Worm (Caenorhabditis elegans): Measurements from ENCODE around the gene fbxb-74.

The fbxb-74 gene

DNA sequence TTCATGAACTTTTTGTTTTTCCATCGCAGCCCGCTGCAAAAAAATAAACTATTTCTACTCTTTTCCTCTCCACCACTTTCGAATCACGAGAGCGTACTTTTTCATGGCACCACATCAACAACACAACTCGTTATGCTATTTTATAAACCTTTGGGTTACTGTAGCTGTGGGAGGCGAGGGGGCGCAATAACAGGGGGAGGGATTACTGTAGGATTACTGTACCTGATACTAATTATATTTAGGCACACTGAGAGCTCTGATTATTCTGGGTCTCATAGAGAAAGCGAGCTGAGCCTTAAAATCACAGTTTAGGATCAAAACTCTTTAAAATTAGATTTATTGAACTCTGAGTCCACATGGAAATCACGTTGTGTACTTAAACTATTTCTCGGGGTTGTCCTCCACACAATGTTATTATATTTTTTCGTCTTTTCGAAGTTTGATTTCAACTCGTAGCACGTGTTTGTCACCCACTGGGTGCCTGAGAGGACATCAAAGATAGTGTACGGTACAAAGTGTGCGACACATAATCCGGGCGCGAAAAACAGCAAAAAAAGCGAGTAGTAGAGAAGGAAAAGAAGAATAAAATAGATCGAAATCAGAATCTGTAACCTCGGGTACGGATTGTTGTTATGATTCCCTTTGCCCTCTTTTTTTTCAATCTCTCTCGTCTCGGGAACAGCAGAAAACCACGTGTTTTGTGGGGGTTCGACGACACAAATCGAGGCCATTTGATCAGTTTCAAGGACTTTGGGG, 33.5 kb upstream of the fbxb-74 start (continued):
- TF ChIP-seq ceh-8 (GFP tag; optimal IDR thresholded peaks at IDR 0.05) (no peak), fkh-10 (GFP tag; optimal IDR thresholded peaks at IDR 0.05) (no peak), grh-1 (GFP tag; IDR thresholded peaks at IDR 0.05) (0 out of 2 replicates have a peak, but pooled peaks have one; percentile 29), C16A3.4 (tag; optimal IDR thresholded peaks at IDR 0.05) (peak; percentile 54)

DNA sequence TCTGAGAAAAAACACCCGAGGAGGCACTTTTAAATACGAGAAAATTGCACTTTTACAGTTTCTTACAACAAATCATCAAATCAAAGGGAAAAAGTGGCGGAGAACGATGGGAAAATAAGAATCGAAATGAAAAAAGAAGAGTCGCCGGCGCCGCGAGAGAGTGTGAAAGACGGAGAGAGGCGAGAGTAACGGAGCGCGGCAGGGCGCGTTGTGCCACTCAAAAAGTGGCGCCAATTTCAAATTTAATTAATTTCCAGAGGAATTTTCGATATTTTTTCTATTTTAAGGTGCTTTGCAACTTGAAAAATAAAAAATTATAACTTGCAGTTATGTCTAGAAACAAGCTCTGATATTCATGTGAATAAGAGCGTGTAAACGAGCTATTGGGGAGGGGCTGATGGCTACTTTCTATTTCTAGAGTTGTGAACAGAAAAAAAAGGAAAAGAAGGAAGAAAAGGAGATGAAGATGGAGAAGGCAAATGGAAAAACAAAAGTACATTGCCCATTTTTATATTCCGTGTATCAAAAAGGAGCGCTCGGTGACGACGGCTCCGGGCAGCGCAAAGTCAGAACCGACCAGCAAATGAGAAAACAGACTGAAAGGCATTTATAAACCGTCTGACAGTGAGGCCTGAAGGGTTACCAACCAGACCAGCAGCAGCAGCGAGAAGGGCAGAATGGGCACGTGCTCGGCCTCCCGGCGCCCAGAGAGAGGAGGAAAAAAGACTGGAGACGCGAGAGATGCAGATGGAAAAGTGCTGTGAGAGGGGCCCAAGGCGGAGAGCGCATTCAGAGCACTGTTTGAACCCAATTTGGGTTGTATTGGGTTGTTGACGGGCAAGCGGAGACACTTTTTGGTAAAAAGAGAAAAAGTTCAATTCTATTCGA, 32.0 kb upstream of the fbxb-74 start:
- peak; percentile 43; the same call in 1 of the 2 replicates for TF ChIP-seq ceh-88 (GFP tag; IDR thresholded peaks at IDR 0.05)
- TF ChIP-seq aly-2 (tag; optimal IDR thresholded peaks at IDR 0.05): no peak
- no peak for TF ChIP-seq aha-1 (tag; optimal IDR thresholded peaks at IDR 0.05)
- TF ChIP-seq unc-86 (tag; optimal IDR thresholded peaks at IDR 0.05): peak; percentile 21
- no peak for TF ChIP-seq nhr-84 (tag; optimal IDR thresholded peaks at IDR 0.05)
- no peak for TF ChIP-seq snpc-4 (tag; optimal IDR thresholded peaks at IDR 0.05)
- no peak for TF ChIP-seq elt-2 (tag; optimal IDR thresholded peaks at IDR 0.05)
- TF ChIP-seq hlh-4 (tag; optimal IDR thresholded peaks at IDR 0.05): no peak
- TF ChIP-seq mep-1 (tag; optimal IDR thresholded peaks at IDR 0.05): no peak
- no peak for TF ChIP-seq nhr-28 (tag; optimal IDR thresholded peaks at IDR 0.05)
- TF ChIP-seq ets-5 (GFP tag; IDR thresholded peaks at IDR 0.05): no peak
- TF ChIP-seq ces-1 (GFP tag; optimal IDR thresholded peaks at IDR 0.05): no peak
- peak; percentile 25 for TF ChIP-seq dsc-1 (tag; optimal IDR thresholded peaks at IDR 0.05)
- TF ChIP-seq mdl-1 (tag; optimal IDR thresholded peaks at IDR 0.05): peak in 1 of 2 experiments; percentile 86
- TF ChIP-seq snu-23 (GFP tag; optimal IDR thresholded peaks at IDR 0.05): peak; percentile 37
- TF ChIP-seq isw-1 (GFP tag; IDR thresholded peaks at IDR 0.05): no peak
- TF ChIP-seq unc-62 (GFP tag; optimal IDR thresholded peaks at IDR 0.05): no peak
- TF ChIP-seq blmp-1 (tag; optimal IDR thresholded peaks at IDR 0.05): peak; percentile 6
- TF ChIP-seq nhr-47 (tag; optimal IDR thresholded peaks at IDR 0.05): peak; percentile 11
- peak; percentile 34 for TF ChIP-seq nhr-19 (GFP tag; conservative IDR thresholded peaks at IDR 0.05)
- TF ChIP-seq unc-98 (GFP tag; IDR thresholded peaks at IDR 0.05): no peak
- TF ChIP-seq C16A3.4 (tag; optimal IDR thresholded peaks at IDR 0.05): peak; percentile 54
- no peak for TF ChIP-seq lin-39 (tag; optimal IDR thresholded peaks at IDR 0.05)
- TF ChIP-seq hpl-2 (GFP tag; optimal IDR thresholded peaks at IDR 0.05): no peak
- TF ChIP-seq lin-14 (GFP tag; optimal IDR thresholded peaks at IDR 0.05): peak; percentile 55
- no peak for TF ChIP-seq skn-1 (tag; optimal IDR thresholded peaks at IDR 0.05)
- 0 out of 2 replicates have a peak, but pooled peaks have one; percentile 33 for TF ChIP-seq mab-9 (GFP tag; IDR thresholded peaks at IDR 0.05)
- TF ChIP-seq F16B12.6 (tag; optimal IDR thresholded peaks at IDR 0.05): no peak
- TF ChIP-seq ztf-11 (tag; optimal IDR thresholded peaks at IDR 0.05): peak in 1 of 2 experiments; percentile 38
- TF ChIP-seq unc-130 (tag; optimal IDR thresholded peaks at IDR 0.05): no peak
- TF ChIP-seq sox-4 (tag; optimal IDR thresholded peaks at IDR 0.05): no peak
- TF ChIP-seq Y116A8C.19 (tag; optimal IDR thresholded peaks at IDR 0.05; ENCODE audit: borderline replicate concordance): no peak
- TF ChIP-seq zip-4 (GFP tag; optimal IDR thresholded peaks at IDR 0.05): peak; percentile 21
- no peak for TF ChIP-seq nhr-77 (tag; optimal IDR thresholded peaks at IDR 0.05)
- TF ChIP-seq jun-1 (tag; optimal IDR thresholded peaks at IDR 0.05): no peak
- TF ChIP-seq fos-1 (tag; optimal IDR thresholded peaks at IDR 0.05): no peak
- TF ChIP-seq alr-1 (tag; optimal IDR thresholded peaks at IDR 0.05; ENCODE audit: borderline replicate concordance): no peak
- no peak for TF ChIP-seq nhr-90 (tag; optimal IDR thresholded peaks at IDR 0.05; ENCODE audit: poor library complexity)
- peak; percentile 19 for TF ChIP-seq swsn-7 (tag; optimal IDR thresholded peaks at IDR 0.05)
- no peak for TF ChIP-seq fkh-4 (tag; optimal IDR thresholded peaks at IDR 0.05; ENCODE audit: borderline replicate concordance)
- TF ChIP-seq ceh-63 (GFP tag; optimal IDR thresholded peaks at IDR 0.05): no peak
- peak; percentile 21 for TF ChIP-seq mef-2 (tag; optimal IDR thresholded peaks at IDR 0.05)
- peak; percentile 47 for TF ChIP-seq nhr-85 (tag)
- TF ChIP-seq C04F5.9 (tag; optimal IDR thresholded peaks at IDR 0.05): no peak
- no peak for TF ChIP-seq pax-3 (tag; optimal IDR thresholded peaks at IDR 0.05)

All from whole organism, L1 larva.